Worm (Caenorhabditis elegans) whole organism, L2 larva: ENCODE measurements around the gene sre-5.

Experiments
- C34F6.9 ChIP-seq: fragments of 150-350 bp; optimal IDR thresholded peaks from 2 replicates; lab custom pipeline; 2014; ENCODE audit warnings: missing biosample characterization, missing genetic modification characterization
- F13H6.1 ChIP-seq: sonication (generic microtip); optimal IDR thresholded peaks from 2 replicates; lab custom pipeline; 2016; ENCODE audit warnings: missing genetic modification characterization, missing compliant biosample characterization
- R02D3.7 ChIP-seq: fragments of 150-350 bp; optimal IDR thresholded peaks from 2 replicates; lab custom pipeline; 2014; ENCODE audit warnings: missing biosample characterization, missing genetic modification characterization
- Y55F3AM.14 ChIP-seq: fragments of 200-800 bp; sonication (Bioruptor generic); optimal IDR thresholded peaks from 2 replicates; lab custom pipeline; 2018; ENCODE audit warnings: mild to moderate bottlenecking, missing genetic modification characterization, missing compliant biosample characterization
- blmp-1 ChIP-seq: sonication (generic microtip); optimal IDR thresholded peaks from 2 replicates; lab custom pipeline; 2017; ENCODE audit warnings: missing genetic modification characterization, mild to moderate bottlenecking, missing compliant biosample characterization, antibody characterized with exemption, moderate library complexity; ENCODE audit not compliant: insufficient read depth
- ceh-82 ChIP-seq: fragments of 150-350 bp; optimal IDR thresholded peaks from 2 replicates; lab custom pipeline; 2014; ENCODE audit warnings: missing biosample characterization, missing genetic modification characterization
- crh-2 ChIP-seq: sonication (generic microtip); optimal IDR thresholded peaks from 2 replicates; lab custom pipeline; 2017; ENCODE audit warnings: missing biosample characterization, missing genetic modification characterization
- dmd-4 ChIP-seq: sonication (generic microtip); optimal IDR thresholded peaks from 2 replicates; lab custom pipeline; 2017; ENCODE audit warnings: missing biosample characterization, missing genetic modification characterization
- elt-1 ChIP-seq: fragments of 150-350 bp; optimal IDR thresholded peaks from 2 replicates; lab custom pipeline; 2014; ENCODE audit warnings: missing biosample characterization, missing genetic modification characterization
- fos-1 ChIP-seq: fragments of 150-350 bp; optimal IDR thresholded peaks from 2 replicates; lab custom pipeline; 2014; ENCODE audit warnings: missing biosample characterization, missing genetic modification characterization
- gmeb-1 ChIP-seq: fragments of 150-350 bp; optimal IDR thresholded peaks from 2 replicates; lab custom pipeline; 2014; ENCODE audit warnings: missing biosample characterization, missing genetic modification characterization
- lin-11 ChIP-seq: fragments of 150-350 bp; sonication (generic microtip); optimal IDR thresholded peaks from 2 replicates; lab custom pipeline; 2014; ENCODE audit warnings: missing biosample characterization, missing genetic modification characterization, inconsistent platforms, mixed read lengths
- lin-13 ChIP-seq: fragments of 150-350 bp; optimal IDR thresholded peaks from 2 replicates; lab custom pipeline; 2014; ENCODE audit warnings: missing biosample characterization, missing genetic modification reagents, missing genetic modification characterization
- mab-5 ChIP-seq: fragments of 150-350 bp; optimal IDR thresholded peaks from 2 replicates; lab custom pipeline; 2014; ENCODE audit warnings: missing biosample characterization, missing genetic modification characterization
- mbf-1 ChIP-seq: sonication (generic microtip); optimal IDR thresholded peaks from 2 replicates; lab custom pipeline; 2017; ENCODE audit warnings: missing biosample characterization, missing genetic modification characterization
- mdl-1 ChIP-seq, 2 experiments: fragments of 150-350 bp in 1 of 2; sonication (generic microtip) in 1 of 2; optimal IDR thresholded peaks; 2 replicates each; lab custom pipeline; 2017; ENCODE audit warnings: missing biosample characterization in 2 of 2, missing genetic modification characterization in 2 of 2
- nhr-10 ChIP-seq: sonication (generic microtip); optimal IDR thresholded peaks from 2 replicates; lab custom pipeline; 2017; ENCODE audit warnings: missing biosample characterization, missing genetic modification characterization
- nhr-12 ChIP-seq: fragments of 150-350 bp; optimal IDR thresholded peaks from 2 replicates; lab custom pipeline; 2014; ENCODE audit warnings: missing biosample characterization, missing genetic modification characterization
- nhr-129 ChIP-seq: fragments of 150-350 bp; optimal IDR thresholded peaks from 2 replicates; lab custom pipeline; 2014; ENCODE audit warnings: missing biosample characterization, missing genetic modification characterization
- nhr-21 ChIP-seq: fragments of 150-350 bp; optimal IDR thresholded peaks from 2 replicates; lab custom pipeline; 2014; ENCODE audit warnings: missing biosample characterization, missing genetic modification characterization
- nhr-23 ChIP-seq: fragments of 150-350 bp; optimal IDR thresholded peaks from 2 replicates; lab custom pipeline; 2014; ENCODE audit warnings: missing biosample characterization, missing genetic modification reagents, missing genetic modification characterization
- nhr-237 ChIP-seq: fragments of 150-350 bp; optimal IDR thresholded peaks from 2 replicates; lab custom pipeline; 2014; ENCODE audit warnings: missing biosample characterization, missing genetic modification characterization
- nhr-25 ChIP-seq: fragments of 150-350 bp; sonication (generic microtip); optimal IDR thresholded peaks from 3 replicates; lab custom pipeline; 2014; ENCODE audit warnings: missing biosample characterization, missing genetic modification characterization
- nhr-6 ChIP-seq: fragments of 150-350 bp; optimal IDR thresholded peaks from 2 replicates; lab custom pipeline; 2014; ENCODE audit warnings: missing biosample characterization, missing genetic modification characterization
- nhr-77 ChIP-seq: fragments of 150-350 bp; optimal IDR thresholded peaks from 2 replicates; lab custom pipeline; 2014; ENCODE audit warnings: missing biosample characterization, missing genetic modification characterization
- peb-1 ChIP-seq: fragments of 150-350 bp; optimal IDR thresholded peaks from 2 replicates; lab custom pipeline; 2014; ENCODE audit warnings: missing biosample characterization, missing genetic modification characterization
- sem-4 ChIP-seq: fragments of 150-350 bp; optimal IDR thresholded peaks from 2 replicates; lab custom pipeline; 2014; ENCODE audit warnings: missing biosample characterization, missing genetic modification reagents, missing genetic modification characterization
- skn-1 ChIP-seq: sonication (generic microtip); optimal IDR thresholded peaks from 2 replicates; lab custom pipeline; 2017; ENCODE audit warnings: missing biosample characterization, missing genetic modification characterization
- sma-3 ChIP-seq: sonication (generic microtip); optimal IDR thresholded peaks from 2 replicates; lab custom pipeline; 2016; ENCODE audit warnings: missing genetic modification reagents, missing genetic modification characterization, missing compliant biosample characterization
- sma-9 ChIP-seq, 2 experiments: fragments of 150-350 bp in 1 of 2; sonication (generic microtip) in 1 of 2; optimal IDR thresholded peaks; 2 replicates each; lab custom pipeline; 2014 to 2016; ENCODE audit warnings: missing genetic modification characterization in 2 of 2, mild to moderate bottlenecking in 1 of 2, missing biosample characterization in 1 of 2, missing compliant biosample characterization in 1 of 2, missing genetic modification reagents in 1 of 2, moderate library complexity in 1 of 2
- snpc-4 ChIP-seq: fragments of 150-350 bp; optimal IDR thresholded peaks from 2 replicates; lab custom pipeline; 2014; ENCODE audit warnings: missing biosample characterization, missing genetic modification characterization
- unc-55 ChIP-seq: fragments of 150-350 bp; sonication (generic microtip); optimal IDR thresholded peaks from 3 replicates; lab custom pipeline; 2014; ENCODE audit warnings: missing biosample characterization, missing genetic modification reagents, missing genetic modification characterization
- unc-62 ChIP-seq: fragments of 150-350 bp; optimal IDR thresholded peaks from 2 replicates; lab custom pipeline; 2014; ENCODE audit warnings: missing biosample characterization, missing genetic modification reagents, missing genetic modification characterization
- ztf-1 ChIP-seq: fragments of 200-800 bp; sonication (Bioruptor generic); conservative IDR thresholded peaks from 2 replicates; pipeline ENCODE4 v1.3.6; 2022; ENCODE audit warnings: missing genetic modification characterization, missing compliant biosample characterization
- ztf-11 ChIP-seq: sonication (generic microtip); optimal IDR thresholded peaks from 2 replicates; lab custom pipeline; 2017; ENCODE audit warnings: missing biosample characterization, missing genetic modification characterization
- ztf-4 ChIP-seq: fragments of 150-350 bp; optimal IDR thresholded peaks from 2 replicates; lab custom pipeline; 2014; ENCODE audit warnings: missing biosample characterization, missing genetic modification characterization

sre-5 gene

ce11 chrIV:3604104-3604503, 39.1 kb downstream of the sre-5 start:
- TF ChIP-seq sma-9 (GFP tag; optimal IDR thresholded peaks at IDR 0.05; lab: Kevin White, UChicago) (no peak), sma-9 (tag; optimal IDR thresholded peaks at IDR 0.05; lab: Kevin White, UChicago) (no peak), snpc-4 (tag; lab: Kevin White, UChicago) (no peak), Y55F3AM.14 (GFP tag; lab: Kevin White, UChicago) (no peak), ceh-82 (no peak), blmp-1 (tag; lab: Kevin White, UChicago) (no peak), ztf-4 (tag; lab: Kevin White, UChicago) (no peak)
- TF ChIP-seq, all 48 proteins: peak for 0

- TF ChIP-seq fos-1: peak; percentile 65
- no peak for TF ChIP-seq gmeb-1 (tag; lab: Kevin White, UChicago)
- TF ChIP-seq, all 48 proteins: peak for 1
These were observed 41.4 kb downstream of the sre-5 start, which contains the start of the genes Y37E11B.10 and kgb-2 for ce11 chrIV:3606285-3606834. Gene Y37E11B.10 (minus strand): TSS chrIV:3606466. Gene kgb-2 (plus strand): TSS chrIV:3606784.

ce11 chrIV:3608547-3609222, 43.7 kb downstream of the sre-5 start:
- TF ChIP-seq elt-1 (tag; lab: Kevin White, UChicago): no peak
- TF ChIP-seq nhr-6 (tag; lab: Kevin White, UChicago): no peak
- TF ChIP-seq crh-2: no peak
- TF ChIP-seq lin-11 (tag; lab: Kevin White, UChicago): no peak
- TF ChIP-seq nhr-12 (tag; lab: Kevin White, UChicago): no peak
- TF ChIP-seq nhr-23 (tag; lab: Kevin White, UChicago): no peak
- TF ChIP-seq nhr-77 (tag; lab: Kevin White, UChicago): no peak
- TF ChIP-seq unc-55 (GFP tag; lab: Kevin White, UChicago): no peak
- TF ChIP-seq blmp-1 (tag; lab: Kevin White, UChicago): no peak
- TF ChIP-seq, all 48 proteins: peak for 0

ce11 chrIV:3610987-3611386, 46.0 kb downstream of the sre-5 start:
- no peak for TF ChIP-seq peb-1 (tag; lab: Kevin White, UChicago)
- no peak for TF ChIP-seq mab-5 (tag; lab: Kevin White, UChicago)
- TF ChIP-seq nhr-23 (tag; lab: Kevin White, UChicago): no peak
- TF ChIP-seq nhr-237: no peak
- TF ChIP-seq ztf-1 (GFP tag; lab: Robert Waterston, UW): no peak

ce11 chrIV:3611845-3612244, 46.8 kb downstream of the sre-5 start:
- TF ChIP-seq F13H6.1 (tag; lab: Kevin White, UChicago) (peak; percentile 63), nhr-237 (no peak), gmeb-1 (tag; lab: Kevin White, UChicago) (peak; percentile 45), mdl-1 (tag; optimal IDR thresholded peaks at IDR 0.05; lab: Kevin White, UChicago) (peak in 1 of 2 experiments; percentile 64), sma-3 (GFP tag; lab: Kevin White, UChicago) (peak; percentile 43), sem-4 (tag; lab: Kevin White, UChicago) (no peak), crh-2 (peak; percentile 66), C34F6.9 (tag; lab: Kevin White, UChicago) (no peak), sma-9 (GFP tag; optimal IDR thresholded peaks at IDR 0.05; lab: Kevin White, UChicago) (peak; percentile 52), sma-9 (tag; optimal IDR thresholded peaks at IDR 0.05; lab: Kevin White, UChicago) (no peak), fos-1 (peak; percentile 59)

ce11 chrIV:3613022-3613605, 48.1 kb downstream of the sre-5 start, which contains the start of gene ltah-1.2:
Gene ltah-1.2 (minus strand): TSS chrIV:3613072.
- TF ChIP-seq C34F6.9 (tag; lab: Kevin White, UChicago) (no peak), unc-55 (GFP tag; lab: Kevin White, UChicago) (no peak), sma-9 (GFP tag; optimal IDR thresholded peaks at IDR 0.05; lab: Kevin White, UChicago) (peak; percentile 39), sma-9 (tag; optimal IDR thresholded peaks at IDR 0.05; lab: Kevin White, UChicago) (no peak), ztf-1 (GFP tag; lab: Robert Waterston, UW) (no peak), ztf-11 (no peak), fos-1 (peak; percentile 54), nhr-25 (no peak), nhr-77 (tag; lab: Kevin White, UChicago) (no peak), F13H6.1 (tag; lab: Kevin White, UChicago) (peak; percentile 39), R02D3.7 (tag; lab: Kevin White, UChicago) (no peak), mbf-1 (tag; lab: Kevin White, UChicago) (no peak), skn-1 (tag; lab: Kevin White, UChicago) (no peak), sem-4 (tag; lab: Kevin White, UChicago) (no peak), nhr-10 (tag; lab: Kevin White, UChicago) (no peak), nhr-237 (no peak), snpc-4 (tag; lab: Kevin White, UChicago) (no peak), unc-62 (no peak), Y55F3AM.14 (GFP tag; lab: Kevin White, UChicago) (no peak), dmd-4 (tag; lab: Kevin White, UChicago) (no peak), nhr-21 (tag; lab: Kevin White, UChicago) (no peak), crh-2 (peak; percentile 50), lin-13 (no peak), nhr-129 (tag; lab: Kevin White, UChicago) (no peak), nhr-6 (tag; lab: Kevin White, UChicago) (no peak), peb-1 (tag; lab: Kevin White, UChicago) (no peak), ceh-82 (no peak), gmeb-1 (tag; lab: Kevin White, UChicago) (no peak)
- TF ChIP-seq, all 48 proteins: peak for 4
